Fruit fly (Drosophila melanogaster) whole organism, embryonic: ENCODE results near the gene Notum.

Source experiments
- B-H1 ChIP-seq: fragments of 200-800 bp; sonication (Bioruptor generic); IDR thresholded peaks from 3 replicates; pipeline ENCODE4 v1.3.6; 2022; ENCODE audit warnings: missing biosample characterization, missing genetic modification characterization
- C15 ChIP-seq: fragments of 200-800 bp; sonication (Bioruptor generic); IDR thresholded peaks from 3 replicates; pipeline ENCODE4 v1.3.6; 2022; ENCODE audit warnings: missing biosample characterization, missing genetic modification characterization
- CG10462 ChIP-seq: fragments of 200-800 bp; sonication (Bioruptor generic); optimal IDR thresholded peaks from 2 replicates; lab custom pipeline; 2016; ENCODE audit warnings: missing biosample characterization, missing genetic modification characterization
- CG11398 ChIP-seq: fragments of 200-800 bp; sonication (Bioruptor generic); optimal IDR thresholded peaks from 2 replicates; lab custom pipeline; 2016; ENCODE audit warnings: missing biosample characterization, missing genetic modification characterization
- CG11456 ChIP-seq: fragments of 200-800 bp; sonication (Bioruptor generic); IDR thresholded peaks from 3 replicates; pipeline ENCODE4 v1.3.6; 2022; ENCODE audit warnings: missing biosample characterization, missing genetic modification characterization
- CG12219 ChIP-seq: fragments of 200-800 bp; sonication (Bioruptor generic); optimal IDR thresholded peaks from 3 replicates; lab custom pipeline; 2018; ENCODE audit warnings: missing biosample characterization, mild to moderate bottlenecking, missing genetic modification characterization
- CG13296 ChIP-seq: fragments of 200-800 bp; sonication (Bioruptor generic); optimal IDR thresholded peaks from 3 replicates; lab custom pipeline; 2018; ENCODE audit warnings: missing biosample characterization, mild to moderate bottlenecking, missing genetic modification characterization
- CG15479 ChIP-seq: fragments of 200-800 bp; sonication (Bioruptor generic); optimal IDR thresholded peaks from 3 replicates; lab custom pipeline; 2019; ENCODE audit warnings: missing biosample characterization, mild to moderate bottlenecking, missing genetic modification characterization, moderate library complexity
- CG1602 ChIP-seq: fragments of 200-800 bp; sonication (Bioruptor generic); optimal IDR thresholded peaks from 3 replicates; lab custom pipeline; 2016; ENCODE audit warnings: missing biosample characterization, missing genetic modification characterization
- CG17802 ChIP-seq: fragments of 200-800 bp; sonication (Bioruptor generic); optimal IDR thresholded peaks from 2 replicates; lab custom pipeline; 2018; ENCODE audit warnings: missing biosample characterization, mild to moderate bottlenecking, missing genetic modification characterization, moderate library complexity
- CG30020 ChIP-seq: fragments of 200-800 bp; optimal IDR thresholded peaks from 2 replicates; lab custom pipeline; 2019; ENCODE audit warnings: missing biosample characterization, mild to moderate bottlenecking, missing genetic modification characterization, moderate library complexity
- CG32532 ChIP-seq: fragments of 200-800 bp; sonication (Bioruptor generic); IDR thresholded peaks from 2 replicates; pipeline ENCODE4 v1.3.6; 2022; ENCODE audit warnings: missing biosample characterization, missing genetic modification characterization
- CG3281 ChIP-seq: fragments of 200-800 bp; sonication (Bioruptor generic); optimal IDR thresholded peaks from 3 replicates; lab custom pipeline; 2017; ENCODE audit warnings: missing biosample characterization, mild to moderate bottlenecking, missing genetic modification characterization
- CG34422 ChIP-seq: fragments of 200-800 bp; sonication (Bioruptor generic); IDR thresholded peaks from 3 replicates; pipeline ENCODE4 v1.3.6; 2022; ENCODE audit warnings: missing biosample characterization, missing genetic modification characterization
- CG3847 ChIP-seq: fragments of 200-800 bp; sonication (Bioruptor generic); IDR thresholded peaks from 2 replicates; pipeline ENCODE4 v1.3.6; 2022; ENCODE audit warnings: missing biosample characterization, missing genetic modification characterization
- CG7271 ChIP-seq: fragments of 200-800 bp; sonication (Bioruptor generic); optimal IDR thresholded peaks from 2 replicates; lab custom pipeline; 2018; ENCODE audit warnings: missing biosample characterization, mild to moderate bottlenecking, missing genetic modification characterization, moderate library complexity
- CG8089 ChIP-seq: fragments of 200-800 bp; sonication (Bioruptor generic); optimal IDR thresholded peaks from 3 replicates; lab custom pipeline; 2016; ENCODE audit warnings: missing biosample characterization, missing genetic modification characterization
- CG8359 ChIP-seq: fragments of 200-800 bp; sonication (Bioruptor generic); optimal IDR thresholded peaks from 2 replicates; lab custom pipeline; 2017; ENCODE audit warnings: missing biosample characterization, mild to moderate bottlenecking, missing genetic modification characterization, borderline replicate concordance
- CG9609 ChIP-seq: fragments of 200-800 bp; sonication (Bioruptor generic); optimal IDR thresholded peaks from 3 replicates; lab custom pipeline; 2016; ENCODE audit warnings: missing biosample characterization, missing genetic modification characterization
- CG9727 ChIP-seq: fragments of 200-800 bp; sonication (Bioruptor generic); optimal IDR thresholded peaks from 3 replicates; lab custom pipeline; 2017; ENCODE audit warnings: missing biosample characterization, mild to moderate bottlenecking, missing genetic modification characterization
- Camta ChIP-seq: fragments of 200-800 bp; sonication (Bioruptor generic); optimal IDR thresholded peaks from 2 replicates; lab custom pipeline; 2016; ENCODE audit warnings: missing biosample characterization, missing genetic modification characterization
- Dek ChIP-seq: fragments of 200-800 bp; sonication (Bioruptor generic); optimal IDR thresholded peaks from 3 replicates; lab custom pipeline; 2019; ENCODE audit warnings: missing biosample characterization, mild to moderate bottlenecking, missing genetic modification characterization, moderate library complexity
- HmgZ ChIP-seq: fragments of 200-800 bp; sonication (Bioruptor generic); optimal IDR thresholded peaks from 2 replicates; lab custom pipeline; 2018; ENCODE audit warnings: missing biosample characterization, mild to moderate bottlenecking, missing genetic modification characterization
- Hr3 ChIP-seq: fragments of 200-800 bp; sonication (Bioruptor generic); optimal IDR thresholded peaks from 3 replicates; lab custom pipeline; 2016; ENCODE audit warnings: missing biosample characterization, missing genetic modification characterization
- Nf-YA ChIP-seq: fragments of 200-800 bp; sonication (Bioruptor generic); IDR thresholded peaks from 2 replicates; pipeline ENCODE4 v1.3.6; 2022; ENCODE audit warnings: missing biosample characterization, missing genetic modification characterization
- PHDP ChIP-seq: fragments of 200-800 bp; sonication (Bioruptor generic); optimal IDR thresholded peaks from 3 replicates; lab custom pipeline; 2018; ENCODE audit warnings: missing biosample characterization, mild to moderate bottlenecking, missing genetic modification characterization, moderate library complexity
- Rfx ChIP-seq: fragments of 200-800 bp; sonication (Bioruptor generic); IDR thresholded peaks from 2 replicates; pipeline ENCODE4 v1.3.6; 2022; ENCODE audit warnings: missing biosample characterization, missing genetic modification characterization
- Six4 ChIP-seq: fragments of 200-800 bp; sonication (Bioruptor generic); optimal IDR thresholded peaks from 2 replicates; lab custom pipeline; 2016; ENCODE audit warnings: missing biosample characterization, missing genetic modification characterization
- Sry-δ ChIP-seq: fragments of 200-800 bp; sonication (Bioruptor generic); optimal IDR thresholded peaks from 2 replicates; lab custom pipeline; 2016; ENCODE audit warnings: missing biosample characterization, missing genetic modification characterization
- Stat92E ChIP-seq, 3 experiments: fragments of >200 bp in 2 of 3; fragments of 200-800 bp in 1 of 3; sonication (Bioruptor generic) in 1 of 3; optimal IDR thresholded peaks; 2 replicates each; lab custom pipeline; 2017 to 2019; ENCODE audit warnings: missing biosample characterization in 3 of 3, missing genetic modification characterization in 3 of 3, mild to moderate bottlenecking in 1 of 3, moderate library complexity in 1 of 3
- Xrp1 ChIP-seq: fragments of 200-800 bp; sonication (Bioruptor generic); IDR thresholded peaks from 2 replicates; pipeline ENCODE4 v1.3.6; 2022; ENCODE audit warnings: missing biosample characterization, missing genetic modification characterization
- ac ChIP-seq: fragments of 200-800 bp; sonication (Bioruptor generic); optimal IDR thresholded peaks from 3 replicates; lab custom pipeline; 2017; ENCODE audit warnings: missing biosample characterization, mild to moderate bottlenecking, missing genetic modification characterization
- aop ChIP-seq: fragments of 200-800 bp; sonication (Bioruptor generic); IDR thresholded peaks from 2 replicates; pipeline ENCODE4 v1.3.6; 2022; ENCODE audit warnings: missing biosample characterization, missing genetic modification characterization
- ase ChIP-seq: fragments of 200-800 bp; sonication (Bioruptor generic); IDR thresholded peaks from 3 replicates; pipeline ENCODE4 v1.3.6; 2022; ENCODE audit warnings: missing biosample characterization, missing genetic modification characterization
- bbx ChIP-seq: fragments of 200-800 bp; sonication (Bioruptor generic); IDR thresholded peaks from 2 replicates; pipeline ENCODE4 v1.3.6; 2022; ENCODE audit warnings: missing biosample characterization, missing genetic modification characterization; ENCODE audit not compliant: partially characterized antibody
- dmrt99B ChIP-seq: fragments of 200-800 bp; sonication (Bioruptor generic); optimal IDR thresholded peaks from 2 replicates; lab custom pipeline; 2018; ENCODE audit warnings: missing biosample characterization, mild to moderate bottlenecking, missing genetic modification characterization, moderate library complexity
- esg ChIP-seq: fragments of 200-800 bp; sonication (Bioruptor generic); conservative IDR thresholded peaks from 2 replicates; pipeline ENCODE4 v1.3.6; 2022; ENCODE audit warnings: missing biosample characterization, missing genetic modification characterization
- fd96Cb ChIP-seq: fragments of 200-800 bp; sonication (Bioruptor generic); optimal IDR thresholded peaks from 2 replicates; lab custom pipeline; 2018; ENCODE audit warnings: missing biosample characterization, mild to moderate bottlenecking, missing genetic modification characterization, moderate library complexity
- hkb ChIP-seq, 2 experiments: fragments of 200-800 bp in 1 of 2; fragments of >200 bp in 1 of 2; sonication (Bioruptor generic) in 1 of 2; IDR thresholded peaks in 1 of 2; optimal IDR thresholded peaks in 1 of 2; 2 replicates each; pipeline versions ENCODE4 v1.3.6 to Lab custom; 2017 to 2022; ENCODE audit warnings: missing biosample characterization in 1 of 2, missing genetic modification characterization in 1 of 2
- lbe ChIP-seq: fragments of 200-800 bp; sonication (Bioruptor generic); optimal IDR thresholded peaks from 2 replicates; lab custom pipeline; 2016; ENCODE audit warnings: missing biosample characterization, mild to moderate bottlenecking, missing genetic modification characterization
- nau ChIP-seq: fragments of 200-800 bp; sonication (Bioruptor generic); optimal IDR thresholded peaks from 3 replicates; lab custom pipeline; 2017; ENCODE audit warnings: missing biosample characterization, mild to moderate bottlenecking, missing genetic modification characterization, missing genetic modification reagents
- otp ChIP-seq: fragments of 200-800 bp; sonication (Bioruptor generic); IDR thresholded peaks from 3 replicates; pipeline ENCODE4, ENCODE4 v1.3.6; 2022; ENCODE audit warnings: missing biosample characterization, missing genetic modification characterization
- pros ChIP-seq: fragments of 200-800 bp; sonication (Bioruptor generic); optimal IDR thresholded peaks from 3 replicates; lab custom pipeline; 2019; ENCODE audit warnings: missing biosample characterization, mild to moderate bottlenecking, missing genetic modification characterization, moderate library complexity
- rib ChIP-seq: fragments of 200-800 bp; sonication (Bioruptor generic); IDR thresholded peaks from 2 replicates; pipeline ENCODE4 v1.3.6; 2022; ENCODE audit warnings: missing biosample characterization, missing genetic modification characterization
- sens-2 ChIP-seq: fragments of 200-800 bp; sonication (Bioruptor generic); IDR thresholded peaks from 2 replicates; pipeline ENCODE4 v1.3.6; 2022; ENCODE audit warnings: missing biosample characterization, missing genetic modification characterization
- so ChIP-seq: fragments of 200-800 bp; sonication (Bioruptor generic); IDR thresholded peaks from 3 replicates; pipeline ENCODE4 v1.3.6; 2022; ENCODE audit warnings: missing biosample characterization, missing genetic modification characterization
- sqz ChIP-seq: fragments of 200-800 bp; sonication (Bioruptor generic); optimal IDR thresholded peaks from 3 replicates; lab custom pipeline; 2018; ENCODE audit warnings: missing biosample characterization, mild to moderate bottlenecking, missing genetic modification characterization
- ttk ChIP-seq: fragments of 200-800 bp; sonication (Bioruptor generic); IDR thresholded peaks from 2 replicates; pipeline ENCODE4 v2.1.2; 2022; ENCODE audit warnings: missing biosample characterization, missing genetic modification characterization
- tup ChIP-seq: fragments of 200-800 bp; sonication (Bioruptor generic); optimal IDR thresholded peaks from 2 replicates; lab custom pipeline; 2016; ENCODE audit warnings: missing biosample characterization, mild to moderate bottlenecking, missing genetic modification characterization, moderate library complexity
- yki ChIP-seq: fragments of >200 bp; optimal IDR thresholded peaks from 3 replicates; lab custom pipeline; 2018
- zfh1 ChIP-seq: fragments of 200-800 bp; sonication (Bioruptor generic); IDR thresholded peaks from 3 replicates; pipeline ENCODE4 v1.3.6; 2022; ENCODE audit warnings: missing biosample characterization, missing genetic modification characterization

The Notum gene

DNA sequence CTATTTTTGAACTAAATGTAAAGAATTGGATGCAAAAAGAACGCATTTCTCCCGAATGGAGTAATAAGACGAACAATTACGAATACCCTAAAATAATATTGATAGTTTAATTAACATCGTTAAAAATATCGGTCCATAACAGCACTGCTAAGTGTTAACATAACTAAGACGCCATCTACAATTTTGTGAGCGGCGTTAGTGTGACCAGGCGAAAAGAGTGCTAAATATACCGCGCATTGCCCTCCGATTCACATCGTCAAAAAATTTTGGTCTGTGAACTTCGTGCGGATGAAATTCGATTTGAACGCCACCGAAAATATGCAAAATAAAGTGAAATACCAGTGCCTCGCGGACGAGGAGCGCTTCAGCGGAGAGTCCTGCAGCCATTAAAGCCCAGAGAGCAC is 28.4 kb downstream of the Notum start, which contains the start of gene Mbs (continued):
- TF ChIP-seq B-H1 (GFP tag; lab: Robert Waterston, UW) (no peak), CG3281 (GFP tag; lab: Kevin White, UChicago) (no peak), CG13296 (GFP tag; lab: Kevin White, UChicago) (peak; percentile 57), Nf-YA (GFP tag; lab: Robert Waterston, UW) (no peak), hkb (optimal IDR thresholded peaks at IDR 0.05; lab: Kevin White, UChicago) (no peak), hkb (GFP tag; IDR thresholded peaks at IDR 0.05; lab: Robert Waterston, UW) (peak; percentile 31; the same call in 1 of the 2 replicates), CG8089 (GFP tag; lab: Kevin White, UChicago) (no peak), so (GFP tag; lab: Robert Waterston, UW) (peak; percentile 58; the same call in 1 of the 3 replicates), otp (GFP tag; lab: Robert Waterston, UW) (no peak), CG15479 (GFP tag; lab: Kevin White, UChicago) (no peak), Camta (no peak), fd96Cb (tag; lab: Kevin White, UChicago) (no peak), aop (GFP tag; lab: Robert Waterston, UW) (no peak), CG12219 (GFP tag; lab: Kevin White, UChicago) (no peak), C15 (GFP tag; lab: Robert Waterston, UW) (no peak), esg (GFP tag; lab: Robert Waterston, UW) (no peak), sqz (GFP tag; lab: Kevin White, UChicago) (no peak), CG9609 (GFP tag; lab: Kevin White, UChicago) (no peak), CG1602 (GFP tag; lab: Kevin White, UChicago) (no peak), pros (GFP tag; lab: Kevin White, UChicago) (no peak), yki (no peak), Hr3 (GFP tag; lab: Kevin White, UChicago) (no peak), CG32532 (no peak), CG10462 (GFP tag; lab: Kevin White, UChicago) (no peak), zfh1 (no peak; the same call in 2 of the 3 replicates), ac (GFP tag; lab: Kevin White, UChicago) (no peak), bbx (peak; percentile 71), Sry-δ (peak; percentile 49), dmrt99B (no peak), CG8359 (GFP tag; lab: Kevin White, UChicago) (no peak), rib (GFP tag; lab: Robert Waterston, UW) (no peak), nau (GFP tag; lab: Kevin White, UChicago) (no peak), Rfx (GFP tag; lab: Robert Waterston, UW) (peak; percentile 60), CG7271 (tag; lab: Kevin White, UChicago) (no peak), CG11456 (GFP tag; lab: Robert Waterston, UW) (peak; percentile 52; the same call in 1 of the 3 replicates), lbe (no peak), PHDP (tag; lab: Kevin White, UChicago) (peak; percentile 7), Dek (tag; lab: Kevin White, UChicago) (peak; percentile 1), CG30020 (tag; lab: Kevin White, UChicago) (no peak), Stat92E (GFP tag; optimal IDR thresholded peaks at IDR 0.05; lab: Kevin White, UChicago) (no peak), CG3847 (GFP tag; lab: Robert Waterston, UW) (peak; percentile 11; the same call in 1 of the 2 replicates), CG9727 (GFP tag; lab: Kevin White, UChicago) (no peak), CG34422 (GFP tag; lab: Robert Waterston, UW) (peak; percentile 50; the same call in 1 of the 3 replicates), ttk (GFP tag; lab: Robert Waterston, UW) (0 out of 2 replicates have a peak, but pooled peaks have one; percentile 6), tup (no peak), HmgZ (peak; percentile 33), ase (GFP tag; lab: Robert Waterston, UW) (no peak), sens-2 (no peak), Six4 (no peak), Xrp1 (GFP tag; lab: Robert Waterston, UW) (no peak), CG17802 (tag; lab: Kevin White, UChicago) (no peak), CG11398 (no peak)
